Fruit fly (Drosophila melanogaster) whole organism, wandering third instar larva: ENCODE data around the gene CG42564.
A peak's percentile ranks its signal among the peaks of the same experiment; 100 is the strongest.

Experiments
- Abd-B ChIP-seq: fragments of >200 bp; optimal IDR thresholded peaks from 2 replicates; lab custom pipeline; 2017; ENCODE audit warnings: missing biosample characterization, missing genetic modification characterization
- GATAd ChIP-seq: sonication (Bioruptor generic); optimal IDR thresholded peaks from 2 replicates; lab custom pipeline; 2016; ENCODE audit warnings: missing biosample characterization, missing genetic modification characterization
- Hr78 ChIP-seq: fragments of >200 bp; optimal IDR thresholded peaks from 2 replicates; lab custom pipeline; 2017; ENCODE audit warnings: missing biosample characterization, missing genetic modification characterization
- Jra ChIP-seq: sonication (Bioruptor generic); optimal IDR thresholded peaks from 2 replicates; lab custom pipeline; 2016; ENCODE audit warnings: missing biosample characterization, missing genetic modification characterization
- Vsx2 ChIP-seq: fragments of 200-300, 225-300 bp; sonication (Bioruptor generic); optimal IDR thresholded peaks from 2 replicates; lab custom pipeline; 2018; ENCODE audit warnings: missing biosample characterization, missing genetic modification characterization; ENCODE audit not compliant: partially characterized antibody
- br ChIP-seq: fragments of 200-800 bp; sonication (Bioruptor generic); optimal IDR thresholded peaks from 2 replicates; lab custom pipeline; 2016; ENCODE audit warnings: missing biosample characterization, missing genetic modification characterization
- ey ChIP-seq: fragments of 200-800 bp; sonication (Bioruptor generic); optimal IDR thresholded peaks from 2 replicates; lab custom pipeline; 2016; ENCODE audit warnings: missing biosample characterization, missing genetic modification characterization
- h ChIP-seq: fragments of 200-800 bp; sonication (Bioruptor generic); optimal IDR thresholded peaks from 3 replicates; lab custom pipeline; 2016; ENCODE audit warnings: missing biosample characterization, mild to moderate bottlenecking, missing genetic modification characterization
- jim ChIP-seq: fragments of 175-275, 200-325 bp; sonication (Bioruptor generic); optimal IDR thresholded peaks from 2 replicates; lab custom pipeline; 2016; ENCODE audit warnings: missing biosample characterization, mild to moderate bottlenecking, missing genetic modification characterization
- pan ChIP-seq: fragments of >200 bp; optimal IDR thresholded peaks from 2 replicates; lab custom pipeline; 2017
- psq ChIP-seq: fragments of 200-800 bp; sonication (Bioruptor generic); optimal IDR thresholded peaks from 3 replicates; lab custom pipeline; 2017; ENCODE audit warnings: missing biosample characterization, mild to moderate bottlenecking, missing genetic modification characterization, moderate library complexity
- woc ChIP-seq: sonication (Bioruptor generic); optimal IDR thresholded peaks from 2 replicates; lab custom pipeline; 2016; ENCODE audit warnings: missing biosample characterization, mild to moderate bottlenecking, missing genetic modification characterization

DNA sequence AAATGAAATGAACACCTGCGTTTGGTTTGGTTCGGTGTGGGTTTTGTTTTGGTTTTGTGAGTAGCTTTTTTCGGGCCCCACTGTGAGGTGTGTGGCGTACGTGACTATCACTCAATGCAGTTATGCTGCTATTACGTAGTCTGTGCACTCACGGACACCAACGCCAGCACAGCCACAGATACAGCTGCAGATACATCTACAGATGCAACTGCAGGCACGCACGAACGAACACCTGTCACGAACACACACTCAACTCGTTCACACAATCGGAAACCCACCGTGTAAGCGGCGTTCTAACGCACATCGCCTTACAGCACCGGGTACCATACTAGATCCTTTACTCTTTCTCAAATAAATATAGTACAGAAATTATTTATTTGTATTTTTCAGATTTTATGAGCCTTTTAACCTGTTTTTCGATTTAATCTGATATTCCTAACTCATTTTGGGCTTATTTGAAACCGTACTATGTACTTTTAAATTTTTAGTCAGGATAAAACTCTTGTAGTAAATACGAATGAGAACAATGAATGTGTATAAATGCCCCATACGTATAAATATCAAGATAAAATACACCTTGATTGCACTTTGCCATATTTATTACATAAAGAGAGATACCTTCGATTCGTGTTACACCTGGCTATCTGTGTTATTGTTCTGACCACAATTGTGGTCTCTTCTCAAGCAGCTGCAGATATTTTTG lies 51.3 kb downstream of the CG42564 start:
- TF ChIP-seq h (peak; percentile 44), br (GFP tag; lab: Kevin White, UChicago) (no peak), ey (GFP tag; lab: Kevin White, UChicago) (peak; percentile 56), psq (GFP tag; lab: Kevin White, UChicago) (no peak), Jra (no peak), pan (no peak), jim (GFP tag; lab: Kevin White, UChicago) (no peak), GATAd (no peak), Hr78 (GFP tag; lab: Kevin White, UChicago) (no peak), Vsx2 (GFP tag; lab: Kevin White, UChicago) (no peak), Abd-B (GFP tag; lab: Kevin White, UChicago) (no peak), woc (GFP tag; lab: Kevin White, UChicago) (peak; percentile 58)
